Worm (Caenorhabditis elegans) whole organism, L4 larva: ENCODE data around the gene fbxa-63.

ENCODE experiments used
- F10B5.3 ChIP-seq: sonication (generic microtip); optimal IDR thresholded peaks from 2 replicates; lab custom pipeline; 2016; ENCODE audit warnings: mild to moderate bottlenecking, missing genetic modification characterization, missing compliant biosample characterization
- F26F4.8 ChIP-seq: fragments of 200-800 bp; sonication (Bioruptor generic); conservative IDR thresholded peaks from 2 replicates; pipeline ENCODE4 v1.3.6; 2022; ENCODE audit warnings: missing genetic modification characterization, missing compliant biosample characterization
- F37D6.2 ChIP-seq: sonication (generic microtip); optimal IDR thresholded peaks from 2 replicates; lab custom pipeline; 2016; ENCODE audit warnings: mild to moderate bottlenecking, missing genetic modification characterization, missing compliant biosample characterization
- Y5F2A.4 ChIP-seq: fragments of 200-800 bp; sonication (Bioruptor generic); optimal IDR thresholded peaks from 2 replicates; lab custom pipeline; 2018; ENCODE audit warnings: mild to moderate bottlenecking, missing genetic modification characterization, missing compliant biosample characterization
- Y75B8A.6 ChIP-seq: fragments of 200-800 bp; sonication (Bioruptor generic); IDR thresholded peaks from 2 replicates; pipeline ENCODE4 v1.3.6; 2022; ENCODE audit warnings: missing genetic modification reagents, missing genetic modification characterization, missing compliant biosample characterization
- ZK546.5 ChIP-seq, 2 experiments: sonication (generic microtip); optimal IDR thresholded peaks; 2 replicates each; lab custom pipeline; 2017; ENCODE audit warnings: missing biosample characterization in 2 of 2, missing genetic modification characterization in 2 of 2
- arid-1 ChIP-seq: fragments of 200-800 bp; sonication (Bioruptor generic); conservative IDR thresholded peaks from 2 replicates; pipeline ENCODE4 v1.3.6; 2022; ENCODE audit warnings: missing genetic modification reagents, missing genetic modification characterization, missing compliant biosample characterization
- ceh-28 ChIP-seq: fragments of 150-350 bp; optimal IDR thresholded peaks from 2 replicates; lab custom pipeline; 2014; ENCODE audit warnings: missing biosample characterization, missing genetic modification reagents, missing genetic modification characterization
- ceh-44 ChIP-seq: fragments of 200-800 bp; sonication (Bioruptor generic); IDR thresholded peaks from 2 replicates; pipeline ENCODE4 v1.3.6; 2022; ENCODE audit warnings: missing genetic modification reagents, missing genetic modification characterization, missing compliant biosample characterization
- cey-2 ChIP-seq: sonication (generic microtip); optimal IDR thresholded peaks from 3 replicates; lab custom pipeline; 2017; ENCODE audit warnings: missing genetic modification characterization, mild to moderate bottlenecking, missing compliant biosample characterization, antibody characterized with exemption, borderline replicate concordance; ENCODE audit not compliant: insufficient read depth
- daf-16 ChIP-seq, 3 experiments: sonication (generic microtip); optimal IDR thresholded peaks; 2 replicates each; lab custom pipeline; 2016 to 2017; ENCODE audit warnings: missing genetic modification characterization in 3 of 3, missing genetic modification reagents in 3 of 3, mild to moderate bottlenecking in 2 of 3, missing compliant biosample characterization in 2 of 3, missing biosample characterization in 1 of 3, moderate library complexity in 1 of 3
- daf-19 ChIP-seq: fragments of 200-800 bp; sonication (Bioruptor generic); conservative IDR thresholded peaks from 2 replicates; pipeline ENCODE4 v1.3.6; 2022; ENCODE audit warnings: missing genetic modification characterization, missing compliant biosample characterization
- dmd-6 ChIP-seq: fragments of 200-800 bp; sonication (Bioruptor generic); IDR thresholded peaks from 2 replicates; pipeline ENCODE4 v1.3.6; 2022; ENCODE audit warnings: missing genetic modification reagents, missing genetic modification characterization, missing compliant biosample characterization
- dpl-1 ChIP-seq: fragments of 150-350 bp; optimal IDR thresholded peaks from 2 replicates; lab custom pipeline; 2014; ENCODE audit warnings: missing biosample characterization, missing genetic modification reagents, missing genetic modification characterization
- dve-1 ChIP-seq: sonication (generic microtip); optimal IDR thresholded peaks from 2 replicates; lab custom pipeline; 2017; ENCODE audit warnings: antibody characterized with exemption, mild to moderate bottlenecking, missing genetic modification characterization, missing compliant biosample characterization; ENCODE audit not compliant: insufficient read depth
- hlh-11 ChIP-seq: fragments of 200-800 bp; sonication (Bioruptor generic); optimal IDR thresholded peaks from 2 replicates; lab custom pipeline; 2018; ENCODE audit warnings: mild to moderate bottlenecking, missing genetic modification characterization, missing compliant biosample characterization
- hlh-30 ChIP-seq: sonication (generic microtip); optimal IDR thresholded peaks from 2 replicates; lab custom pipeline; 2017; ENCODE audit warnings: antibody characterized with exemption, mild to moderate bottlenecking, missing genetic modification characterization, missing compliant biosample characterization; ENCODE audit not compliant: insufficient read depth
- lin-1 ChIP-seq: fragments of 200-800 bp; sonication (Bioruptor generic); IDR thresholded peaks from 2 replicates; pipeline ENCODE4 v1.3.6; 2022; ENCODE audit warnings: missing genetic modification reagents, missing genetic modification characterization, missing compliant biosample characterization
- lin-13 ChIP-seq: fragments of 150-350 bp; optimal IDR thresholded peaks from 2 replicates; lab custom pipeline; 2014; ENCODE audit warnings: missing biosample characterization, missing genetic modification reagents, missing genetic modification characterization
- lin-15B ChIP-seq: fragments of 150-350 bp; sonication (generic microtip); optimal IDR thresholded peaks from 3 replicates; lab custom pipeline; 2014; ENCODE audit warnings: missing biosample characterization, missing genetic modification characterization
- lin-38 ChIP-seq: fragments of 200-800 bp; sonication (Bioruptor generic); IDR thresholded peaks from 2 replicates; pipeline ENCODE4 v1.3.6; 2022; ENCODE audit warnings: missing genetic modification reagents, missing genetic modification characterization, missing compliant biosample characterization
- lin-39 ChIP-seq: fragments of 150-350 bp; optimal IDR thresholded peaks from 2 replicates; lab custom pipeline; 2014; ENCODE audit warnings: missing biosample characterization, missing genetic modification reagents, missing genetic modification characterization
- lir-3 ChIP-seq: sonication (generic microtip); optimal IDR thresholded peaks from 2 replicates; lab custom pipeline; 2016; ENCODE audit warnings: mild to moderate bottlenecking, missing genetic modification characterization, missing compliant biosample characterization
- lsy-2 ChIP-seq, 2 experiments: fragments of 150-350 bp in 1 of 2; sonication (generic microtip) in 1 of 2; optimal IDR thresholded peaks; 2 replicates each; lab custom pipeline; 2014 to 2017; ENCODE audit warnings: missing biosample characterization in 2 of 2, missing genetic modification characterization in 2 of 2
- mdl-1 ChIP-seq, 2 experiments: fragments of 150-350 bp in 1 of 2; sonication (generic microtip) in 1 of 2; optimal IDR thresholded peaks; 2 replicates each; lab custom pipeline; 2014 to 2017; ENCODE audit warnings: missing biosample characterization in 2 of 2, missing genetic modification characterization in 2 of 2
- mep-1 ChIP-seq: fragments of 150-350 bp; sonication (generic microtip); optimal IDR thresholded peaks from 3 replicates; lab custom pipeline; 2014; ENCODE audit warnings: missing biosample characterization, missing genetic modification characterization
- nhr-10 ChIP-seq: fragments of 150-350 bp; optimal IDR thresholded peaks from 2 replicates; lab custom pipeline; 2014; ENCODE audit warnings: missing biosample characterization, missing genetic modification characterization
- nhr-25 ChIP-seq: sonication (generic microtip); optimal IDR thresholded peaks from 2 replicates; lab custom pipeline; 2017; ENCODE audit warnings: missing genetic modification characterization, mild to moderate bottlenecking, missing compliant biosample characterization, antibody characterized with exemption, moderate library complexity, borderline replicate concordance; ENCODE audit not compliant: insufficient read depth
- nhr-28 ChIP-seq: fragments of 150-350 bp; optimal IDR thresholded peaks from 2 replicates; lab custom pipeline; 2014; ENCODE audit warnings: missing biosample characterization, missing genetic modification characterization
- nhr-48 ChIP-seq: sonication (generic microtip); optimal IDR thresholded peaks from 2 replicates; lab custom pipeline; 2016; ENCODE audit warnings: mild to moderate bottlenecking, missing genetic modification characterization, missing compliant biosample characterization
- pha-4 ChIP-seq, 2 experiments: fragments of 150-350 bp in 1 of 2; fragments of 200-800 bp in 1 of 2; sonication (Bioruptor generic) in 1 of 2; IDR thresholded peaks in 1 of 2; optimal IDR thresholded peaks in 1 of 2; 2 replicates each; pipeline versions ENCODE4 v1.3.6 to Lab custom; 2014 to 2022; ENCODE audit warnings: missing genetic modification characterization in 2 of 2, missing genetic modification reagents in 2 of 2, missing biosample characterization in 1 of 2, missing compliant biosample characterization in 1 of 2
- php-3 ChIP-seq: fragments of 200-800 bp; sonication (Bioruptor generic); IDR thresholded peaks from 2 replicates; pipeline ENCODE4 v1.3.6; 2022; ENCODE audit warnings: missing genetic modification reagents, missing genetic modification characterization, missing compliant biosample characterization
- pqm-1 ChIP-seq: sonication (generic microtip); optimal IDR thresholded peaks from 2 replicates; lab custom pipeline; 2017; ENCODE audit warnings: missing biosample characterization, missing genetic modification characterization
- sdz-12 ChIP-seq: fragments of 200-800 bp; sonication (Bioruptor generic); optimal IDR thresholded peaks from 2 replicates; lab custom pipeline; 2018; ENCODE audit warnings: mild to moderate bottlenecking, missing genetic modification characterization, missing compliant biosample characterization
- set-16 ChIP-seq: fragments of 200-800 bp; sonication (Bioruptor generic); IDR thresholded peaks from 2 replicates; pipeline ENCODE4 v1.3.6; 2022; ENCODE audit warnings: missing genetic modification reagents, missing genetic modification characterization, missing compliant biosample characterization
- spr-1 ChIP-seq: sonication (generic microtip); optimal IDR thresholded peaks from 2 replicates; lab custom pipeline; 2016; ENCODE audit warnings: mild to moderate bottlenecking, missing genetic modification characterization, missing compliant biosample characterization
- unc-39 ChIP-seq: sonication (generic microtip); optimal IDR thresholded peaks from 2 replicates; lab custom pipeline; 2017; ENCODE audit warnings: missing biosample characterization, missing genetic modification characterization
- unc-62 ChIP-seq, 3 experiments: fragments of 150-350 bp in 1 of 3; sonication (generic microtip); optimal IDR thresholded peaks in 2 of 3; peaks in 1 of 3; 1 replicate in 1 of 3; 2 replicates in 2 of 3; lab custom pipeline; 2014 to 2017; ENCODE audit warnings: missing biosample characterization in 3 of 3, missing genetic modification characterization in 3 of 3, missing genetic modification reagents in 3 of 3, missing genotype in 1 of 3
- zag-1 ChIP-seq: fragments of 150-350 bp; optimal IDR thresholded peaks from 2 replicates; lab custom pipeline; 2014; ENCODE audit warnings: missing biosample characterization, missing genetic modification characterization
- zip-2 ChIP-seq: fragments of 150-350 bp; optimal IDR thresholded peaks from 2 replicates; lab custom pipeline; 2014; ENCODE audit warnings: missing biosample characterization, missing genetic modification characterization

The fbxa-63 gene

DNA sequence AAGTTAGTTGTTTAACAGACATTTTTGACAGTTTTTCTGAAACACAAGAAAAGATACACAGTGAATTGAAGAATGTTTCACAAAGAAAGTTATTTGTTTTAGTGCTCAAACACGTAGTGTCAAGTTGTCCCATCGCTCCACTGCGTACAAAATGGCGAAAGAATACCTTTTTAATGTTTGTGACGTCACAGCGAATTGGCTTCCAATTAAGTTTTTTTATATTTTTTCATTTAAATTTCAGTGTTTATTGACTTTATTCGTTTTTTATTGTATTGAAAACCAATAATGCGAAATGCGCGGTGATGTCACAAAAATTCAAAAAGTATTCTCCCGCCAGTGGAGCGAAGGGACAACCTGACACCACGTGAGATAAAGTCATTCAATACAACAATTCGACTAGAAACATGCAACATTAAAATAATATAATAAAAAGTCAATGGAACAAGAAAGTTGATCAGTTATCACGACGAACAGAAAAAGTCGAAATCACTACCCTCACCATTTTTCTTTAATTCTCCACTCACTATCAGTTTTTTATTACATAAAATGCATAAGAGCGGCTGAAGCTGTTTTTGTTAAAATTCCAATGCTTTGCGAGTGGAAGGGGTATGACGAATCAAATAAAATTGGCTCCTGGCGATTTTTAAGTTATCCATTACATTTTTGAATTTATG is 30.5 kb downstream of the fbxa-63 start, which contains the start of gene fbxa-29:
fbxa-29 (minus strand) TSS at position 51 of the 674 bp plus-strand sequence.
- peak; percentile 75; the same call in 1 of the 2 replicates for TF ChIP-seq php-3 (GFP tag; lab: Robert Waterston, UW)
- TF ChIP-seq dmd-6 (GFP tag; lab: Robert Waterston, UW) = 0 out of 2 replicates have a peak, but pooled peaks have one; percentile 10
- TF ChIP-seq nhr-28 = peak; percentile 49
- peak; percentile 12 for TF ChIP-seq dve-1 (tag; lab: Kevin White, UChicago)
- TF ChIP-seq daf-16 (GFP tag; optimal IDR thresholded peaks at IDR 0.05; lab: Kevin White, UChicago) = no peak
- TF ChIP-seq daf-16 (tag; optimal IDR thresholded peaks at IDR 0.05; lab: Kevin White, UChicago) = peak; percentile 51
- TF ChIP-seq lin-38 (GFP tag; lab: Robert Waterston, UW) = no peak
- TF ChIP-seq pqm-1 = peak; percentile 61
- TF ChIP-seq F10B5.3 = no peak

DNA sequence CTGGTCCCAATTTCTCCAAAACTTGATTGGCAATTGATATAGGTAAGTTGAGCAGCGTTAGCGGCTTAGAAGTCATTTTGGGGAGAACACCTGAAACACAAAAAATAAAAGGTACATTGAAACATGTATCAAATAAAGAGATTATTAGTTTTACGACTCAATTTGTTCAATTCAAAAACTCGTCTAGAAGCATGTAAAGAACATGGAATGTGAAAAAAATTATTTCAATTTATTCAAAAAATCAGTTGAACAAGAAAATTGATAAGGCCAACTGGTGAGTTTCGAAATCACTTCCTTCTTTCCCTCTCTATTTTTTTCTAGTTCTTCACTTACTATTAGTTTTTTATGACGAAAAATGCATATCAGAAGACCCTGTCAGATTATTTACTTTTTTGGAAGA is 32.2 kb downstream of the fbxa-63 start, which contains the start of gene fbxa-30:
fbxa-30 (minus strand) TSS at position 101 of the 400 bp plus-strand sequence.
- TF ChIP-seq F26F4.8 (no peak), lir-3 (tag; lab: Kevin White, UChicago) (no peak), Y75B8A.6 (GFP tag; lab: Robert Waterston, UW) (no peak), lin-38 (GFP tag; lab: Robert Waterston, UW) (no peak), unc-39 (no peak), dpl-1 (GFP tag; lab: Kevin White, UChicago) (no peak), php-3 (GFP tag; lab: Robert Waterston, UW) (no peak), zip-2 (tag; lab: Kevin White, UChicago) (no peak), lin-39 (tag; lab: Kevin White, UChicago) (no peak), zag-1 (tag; lab: Kevin White, UChicago) (no peak), daf-16 (GFP tag; optimal IDR thresholded peaks at IDR 0.05; lab: Kevin White, UChicago) (no peak), daf-16 (tag; optimal IDR thresholded peaks at IDR 0.05; lab: Kevin White, UChicago) (no peak), sdz-12 (GFP tag; lab: Kevin White, UChicago) (no peak)
- TF ChIP-seq, all 104 proteins: peak for 0

DNA sequence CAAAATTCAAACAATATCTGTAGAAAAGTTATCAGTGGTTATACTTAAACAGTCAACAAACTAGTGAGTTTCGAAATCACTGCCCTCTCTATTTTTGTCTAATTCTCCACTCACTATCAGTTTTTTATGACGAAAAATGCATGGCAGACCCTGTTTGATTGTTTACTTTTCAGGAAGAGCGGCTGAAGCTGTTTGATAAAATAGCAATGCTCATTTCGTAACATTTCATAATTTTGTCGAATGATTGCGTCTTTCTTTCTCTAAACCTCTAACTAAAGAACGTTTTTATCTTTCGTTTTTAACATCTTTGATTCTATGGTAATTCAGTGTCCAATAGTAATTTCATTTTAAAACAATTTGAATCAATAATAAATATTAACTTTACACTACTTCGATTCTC is 35.9 kb downstream of the fbxa-63 start:
- no peak; the same call in 1 of the 2 replicates for TF ChIP-seq arid-1 (GFP tag; lab: Robert Waterston, UW)
- peak; percentile 97 for TF ChIP-seq php-3 (GFP tag; lab: Robert Waterston, UW)
- no peak for TF ChIP-seq lin-13
- peak; percentile 76 for TF ChIP-seq nhr-48 (tag; lab: Kevin White, UChicago)
- TF ChIP-seq lin-15B (tag; lab: Kevin White, UChicago) = no peak
- TF ChIP-seq dpl-1 (GFP tag; lab: Kevin White, UChicago) = no peak
- TF ChIP-seq pha-4 (GFP tag; IDR thresholded peaks at IDR 0.05; lab: Robert Waterston, UW) = peak; percentile 61; the same call in 1 of the 2 replicates
- TF ChIP-seq pha-4 (tag; optimal IDR thresholded peaks at IDR 0.05; lab: Kevin White, UChicago) = peak; percentile 36
- peak; percentile 90 for TF ChIP-seq dmd-6 (GFP tag; lab: Robert Waterston, UW)
- no peak for TF ChIP-seq lin-39 (tag; lab: Kevin White, UChicago)
- no peak for TF ChIP-seq ceh-28 (tag; lab: Kevin White, UChicago)
- peak in 1 of 2 experiments; percentile 49 for TF ChIP-seq lsy-2 (tag; optimal IDR thresholded peaks at IDR 0.05; lab: Kevin White, UChicago)
- TF ChIP-seq daf-19 (GFP tag; lab: Robert Waterston, UW) = no peak
- peak; percentile 47 for TF ChIP-seq hlh-30
- TF ChIP-seq hlh-11 (tag; lab: Kevin White, UChicago) = peak; percentile 97
- TF ChIP-seq spr-1 = no peak
- TF ChIP-seq zip-2 (tag; lab: Kevin White, UChicago) = peak; percentile 95
- peak in 1 of 2 experiments; percentile 95 for TF ChIP-seq daf-16 (GFP tag; optimal IDR thresholded peaks at IDR 0.05; lab: Kevin White, UChicago)
- TF ChIP-seq daf-16 (tag; optimal IDR thresholded peaks at IDR 0.05; lab: Kevin White, UChicago) = peak; percentile 99
- no peak for TF ChIP-seq Y5F2A.4 (GFP tag; lab: Kevin White, UChicago)
- TF ChIP-seq pqm-1 = peak; percentile 99
- TF ChIP-seq ceh-44 (GFP tag; lab: Robert Waterston, UW) = no peak
- no peak for TF ChIP-seq F37D6.2 (tag; lab: Kevin White, UChicago)
- TF ChIP-seq mdl-1 (tag; optimal IDR thresholded peaks at IDR 0.05; lab: Kevin White, UChicago) = peak in 1 of 2 experiments; percentile 88
- TF ChIP-seq lir-3 (tag; lab: Kevin White, UChicago) = no peak
- peak; percentile 93 for TF ChIP-seq lin-1 (GFP tag; lab: Robert Waterston, UW)
- TF ChIP-seq unc-62 (GFP tag; optimal IDR thresholded peaks at IDR 0.05 in 1 of 2; lab: Kevin White, UChicago) = no peak
- TF ChIP-seq unc-62 (tag; optimal IDR thresholded peaks at IDR 0.05; lab: Kevin White, UChicago) = no peak
- TF ChIP-seq cey-2 (tag; lab: Kevin White, UChicago) = peak; percentile 15
- TF ChIP-seq ZK546.5 (tag; optimal IDR thresholded peaks at IDR 0.05; lab: Kevin White, UChicago) = no peak
- peak; percentile 81 for TF ChIP-seq nhr-28
- TF ChIP-seq dve-1 (tag; lab: Kevin White, UChicago) = peak; percentile 98
- no peak for TF ChIP-seq lin-38 (GFP tag; lab: Robert Waterston, UW)
- TF ChIP-seq nhr-25 (tag; lab: Kevin White, UChicago) = no peak
- TF ChIP-seq nhr-10 = peak; percentile 35
- TF ChIP-seq set-16 = no peak
- peak; percentile 37 for TF ChIP-seq mep-1
